Worm (Caenorhabditis elegans) whole organism, L2 larva: ENCODE results near the gene Y48B6A.1.
"Not testable (repeated sequence)": the region's sequence is repeated elsewhere in the genome, so short reads cannot be mapped to it uniquely, and the experiment has no call there.

ENCODE experiments used
- dmd-4 ChIP-seq: sonication (generic microtip); optimal IDR thresholded peaks from 2 replicates; lab custom pipeline; 2017; ENCODE audit warnings: missing biosample characterization, missing genetic modification characterization
- elt-1 ChIP-seq: fragments of 150-350 bp; optimal IDR thresholded peaks from 2 replicates; lab custom pipeline; 2014; ENCODE audit warnings: missing biosample characterization, missing genetic modification characterization
- elt-3 ChIP-seq: sonication (generic microtip); optimal IDR thresholded peaks from 2 replicates; lab custom pipeline; 2017; ENCODE audit warnings: missing biosample characterization, missing genetic modification characterization
- mab-5 ChIP-seq: fragments of 150-350 bp; optimal IDR thresholded peaks from 2 replicates; lab custom pipeline; 2014; ENCODE audit warnings: missing biosample characterization, missing genetic modification characterization
- nhr-23 ChIP-seq: fragments of 150-350 bp; optimal IDR thresholded peaks from 2 replicates; lab custom pipeline; 2014; ENCODE audit warnings: missing biosample characterization, missing genetic modification reagents, missing genetic modification characterization
- nhr-237 ChIP-seq: fragments of 150-350 bp; optimal IDR thresholded peaks from 2 replicates; lab custom pipeline; 2014; ENCODE audit warnings: missing biosample characterization, missing genetic modification characterization
- peb-1 ChIP-seq: fragments of 150-350 bp; optimal IDR thresholded peaks from 2 replicates; lab custom pipeline; 2014; ENCODE audit warnings: missing biosample characterization, missing genetic modification characterization
- unc-62 ChIP-seq: fragments of 150-350 bp; optimal IDR thresholded peaks from 2 replicates; lab custom pipeline; 2014; ENCODE audit warnings: missing biosample characterization, missing genetic modification reagents, missing genetic modification characterization
- ztf-11 ChIP-seq: sonication (generic microtip); optimal IDR thresholded peaks from 2 replicates; lab custom pipeline; 2017; ENCODE audit warnings: missing biosample characterization, missing genetic modification characterization
- ztf-4 ChIP-seq: fragments of 150-350 bp; optimal IDR thresholded peaks from 2 replicates; lab custom pipeline; 2014; ENCODE audit warnings: missing biosample characterization, missing genetic modification characterization

DNA sequence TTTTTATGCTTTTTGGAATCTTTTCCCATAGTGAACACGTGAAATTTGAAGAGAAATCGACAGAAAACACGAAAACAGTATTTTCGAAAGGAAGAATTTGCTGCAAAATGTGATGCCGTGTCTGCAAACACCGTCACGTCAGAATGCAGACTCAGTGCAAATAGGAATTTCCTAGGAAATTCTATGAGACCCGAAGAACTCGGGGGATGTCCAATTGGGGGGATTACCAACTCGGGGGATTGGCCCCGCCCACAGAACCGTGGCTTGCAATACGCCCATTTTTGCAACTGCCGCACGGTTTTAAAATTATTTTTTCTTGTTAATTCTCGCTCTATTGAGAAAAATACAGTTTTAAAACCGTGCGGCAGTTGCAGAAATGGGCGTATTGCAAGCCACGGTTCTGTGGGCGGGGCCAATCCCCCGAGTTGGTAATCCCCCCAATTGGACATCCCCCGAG, 12.0 kb downstream of the Y48B6A.1 start, which contains the start of gene cacn-1:
- TF ChIP-seq nhr-23 (tag; lab: Kevin White, UChicago); mab-5 (tag; lab: Kevin White, UChicago); nhr-237 (tag; lab: Kevin White, UChicago); dmd-4 (tag; lab: Kevin White, UChicago); ztf-11; elt-1; ztf-4 (tag; lab: Kevin White, UChicago); peb-1 (tag; lab: Kevin White, UChicago); unc-62 (GFP tag; lab: Kevin White, UChicago); elt-3 (tag; lab: Kevin White, UChicago): not testable (repeated sequence)
